Worm (Caenorhabditis elegans) whole organism, L4 larva: Measurements from ENCODE around the gene sdn-1.

Experiments
- D1046.2 ChIP-seq: fragments of 200-800 bp; sonication (Bioruptor generic); IDR thresholded peaks from 2 replicates; pipeline ENCODE4 v1.3.6; 2022; ENCODE audit warnings: missing genetic modification characterization, missing compliant biosample characterization
- R02D3.7 ChIP-seq: fragments of 150-350 bp; sonication (generic microtip); optimal IDR thresholded peaks from 3 replicates; lab custom pipeline; 2014; ENCODE audit warnings: missing biosample characterization, missing genetic modification characterization
- Y75B8A.6 ChIP-seq: fragments of 200-800 bp; sonication (Bioruptor generic); IDR thresholded peaks from 2 replicates; pipeline ENCODE4 v1.3.6; 2022; ENCODE audit warnings: missing genetic modification reagents, missing genetic modification characterization, missing compliant biosample characterization
- ZK337.2 ChIP-seq: fragments of 200-800 bp; sonication (Bioruptor generic); IDR thresholded peaks from 2 replicates; pipeline ENCODE4 v1.3.6; 2022; ENCODE audit warnings: missing genetic modification reagents, missing genetic modification characterization, missing compliant biosample characterization
- aly-2 ChIP-seq: sonication (generic microtip); optimal IDR thresholded peaks from 2 replicates; lab custom pipeline; 2018; ENCODE audit warnings: missing biosample characterization, missing genetic modification characterization
- ama-1 ChIP-seq: fragments of 150-350 bp; optimal IDR thresholded peaks from 2 replicates; lab custom pipeline; 2014; ENCODE audit warnings: inconsistent platforms, mixed read lengths
- ceh-20 ChIP-seq: fragments of 200-800 bp; sonication (Bioruptor generic); IDR thresholded peaks from 2 replicates; pipeline ENCODE4 v1.3.6; 2022; ENCODE audit warnings: missing genetic modification reagents, missing genetic modification characterization, missing compliant biosample characterization
- ceh-28 ChIP-seq: fragments of 150-350 bp; optimal IDR thresholded peaks from 2 replicates; lab custom pipeline; 2014; ENCODE audit warnings: missing biosample characterization, missing genetic modification reagents, missing genetic modification characterization
- ceh-32 ChIP-seq: sonication (generic microtip); optimal IDR thresholded peaks from 2 replicates; lab custom pipeline; 2016; ENCODE audit warnings: mild to moderate bottlenecking, missing genetic modification characterization, missing compliant biosample characterization; ENCODE audit not compliant: poor library complexity
- ceh-44 ChIP-seq: fragments of 200-800 bp; sonication (Bioruptor generic); IDR thresholded peaks from 2 replicates; pipeline ENCODE4 v1.3.6; 2022; ENCODE audit warnings: missing genetic modification reagents, missing genetic modification characterization, missing compliant biosample characterization
- ceh-62 ChIP-seq: sonication (generic microtip); optimal IDR thresholded peaks from 2 replicates; lab custom pipeline; 2017; ENCODE audit warnings: missing biosample characterization, missing genetic modification characterization
- ceh-82 ChIP-seq: sonication (generic microtip); optimal IDR thresholded peaks from 2 replicates; lab custom pipeline; 2017; ENCODE audit warnings: missing biosample characterization, missing genetic modification characterization
- cey-2 ChIP-seq: sonication (generic microtip); optimal IDR thresholded peaks from 3 replicates; lab custom pipeline; 2017; ENCODE audit warnings: missing genetic modification characterization, mild to moderate bottlenecking, missing compliant biosample characterization, antibody characterized with exemption, borderline replicate concordance; ENCODE audit not compliant: insufficient read depth
- daf-19 ChIP-seq: fragments of 200-800 bp; sonication (Bioruptor generic); conservative IDR thresholded peaks from 2 replicates; pipeline ENCODE4 v1.3.6; 2022; ENCODE audit warnings: missing genetic modification characterization, missing compliant biosample characterization
- daf-8 ChIP-seq: fragments of 200-800 bp; sonication (Bioruptor generic); IDR thresholded peaks from 2 replicates; pipeline ENCODE4 v1.3.6; 2022; ENCODE audit warnings: missing genetic modification characterization, missing compliant biosample characterization
- dmd-6 ChIP-seq: fragments of 200-800 bp; sonication (Bioruptor generic); IDR thresholded peaks from 2 replicates; pipeline ENCODE4 v1.3.6; 2022; ENCODE audit warnings: missing genetic modification reagents, missing genetic modification characterization, missing compliant biosample characterization
- dmd-8 ChIP-seq: fragments of 200-800 bp; sonication (Bioruptor generic); IDR thresholded peaks from 2 replicates; pipeline ENCODE4 v1.3.6; 2022; ENCODE audit warnings: missing genetic modification characterization, missing compliant biosample characterization
- dmd-9 ChIP-seq: fragments of 200-800 bp; sonication (Bioruptor generic); IDR thresholded peaks from 2 replicates; pipeline ENCODE4 v1.3.6; 2022; ENCODE audit warnings: missing genetic modification reagents, missing genetic modification characterization, missing compliant biosample characterization
- duxl-1 ChIP-seq: sonication (generic microtip); optimal IDR thresholded peaks from 2 replicates; lab custom pipeline; 2016; ENCODE audit warnings: mild to moderate bottlenecking, missing genetic modification characterization, moderate library complexity, missing compliant biosample characterization; ENCODE audit not compliant: poor library complexity
- dve-1 ChIP-seq: sonication (generic microtip); optimal IDR thresholded peaks from 2 replicates; lab custom pipeline; 2017; ENCODE audit warnings: antibody characterized with exemption, mild to moderate bottlenecking, missing genetic modification characterization, missing compliant biosample characterization; ENCODE audit not compliant: insufficient read depth
- egl-27 ChIP-seq: sonication (generic microtip); optimal IDR thresholded peaks from 3 replicates; lab custom pipeline; 2017; ENCODE audit warnings: missing biosample characterization, missing genetic modification reagents, missing genetic modification characterization
- fkh-10 ChIP-seq: fragments of 150-350 bp; optimal IDR thresholded peaks from 2 replicates; lab custom pipeline; 2014; ENCODE audit warnings: missing biosample characterization, missing genetic modification reagents, missing genetic modification characterization
- hlh-30 ChIP-seq: sonication (generic microtip); optimal IDR thresholded peaks from 2 replicates; lab custom pipeline; 2017; ENCODE audit warnings: antibody characterized with exemption, mild to moderate bottlenecking, missing genetic modification characterization, missing compliant biosample characterization; ENCODE audit not compliant: insufficient read depth
- jun-1 ChIP-seq: fragments of 150-350 bp; optimal IDR thresholded peaks from 2 replicates; lab custom pipeline; 2014; ENCODE audit warnings: missing biosample characterization, missing genetic modification reagents, missing genetic modification characterization
- lim-7 ChIP-seq: fragments of 200-800 bp; sonication (Bioruptor generic); IDR thresholded peaks from 2 replicates; pipeline ENCODE4 v1.3.6; 2022; ENCODE audit warnings: missing genetic modification characterization, missing compliant biosample characterization
- lin-1 ChIP-seq: fragments of 200-800 bp; sonication (Bioruptor generic); IDR thresholded peaks from 2 replicates; pipeline ENCODE4 v1.3.6; 2022; ENCODE audit warnings: missing genetic modification reagents, missing genetic modification characterization, missing compliant biosample characterization
- lin-13 ChIP-seq: fragments of 150-350 bp; optimal IDR thresholded peaks from 2 replicates; lab custom pipeline; 2014; ENCODE audit warnings: missing biosample characterization, missing genetic modification reagents, missing genetic modification characterization
- lin-15B ChIP-seq: fragments of 150-350 bp; sonication (generic microtip); optimal IDR thresholded peaks from 3 replicates; lab custom pipeline; 2014; ENCODE audit warnings: missing biosample characterization, missing genetic modification characterization
- lsy-2 ChIP-seq, 2 experiments: fragments of 150-350 bp in 1 of 2; sonication (generic microtip) in 1 of 2; optimal IDR thresholded peaks; 2 replicates each; lab custom pipeline; 2014 to 2017; ENCODE audit warnings: missing biosample characterization in 2 of 2, missing genetic modification characterization in 2 of 2
- madf-5 ChIP-seq, 2 experiments: fragments of 200-800 bp; sonication (Bioruptor generic); IDR thresholded peaks; 2 replicates each; pipeline ENCODE4 v1.3.6; 2022; ENCODE audit warnings: missing compliant biosample characterization in 2 of 2, missing genetic modification characterization in 2 of 2
- mdl-1 ChIP-seq, 2 experiments: fragments of 150-350 bp in 1 of 2; sonication (generic microtip) in 1 of 2; optimal IDR thresholded peaks; 2 replicates each; lab custom pipeline; 2014 to 2017; ENCODE audit warnings: missing biosample characterization in 2 of 2, missing genetic modification characterization in 2 of 2
- mdt-29 ChIP-seq: fragments of 200-800 bp; sonication (Bioruptor generic); IDR thresholded peaks from 2 replicates; pipeline ENCODE4 v1.3.6; 2022; ENCODE audit warnings: missing genetic modification reagents, missing genetic modification characterization, missing compliant biosample characterization
- mes-2 ChIP-seq: sonication (generic microtip); optimal IDR thresholded peaks from 2 replicates; lab custom pipeline; 2016; ENCODE audit warnings: missing genotype, mild to moderate bottlenecking, missing genetic modification characterization, missing compliant biosample characterization; ENCODE audit not compliant: poor library complexity, severe bottlenecking
- mxl-2 ChIP-seq: fragments of 200-800 bp; sonication (Bioruptor generic); conservative IDR thresholded peaks from 2 replicates; pipeline ENCODE4 v1.3.6; 2022; ENCODE audit warnings: missing genetic modification reagents, missing genetic modification characterization, missing compliant biosample characterization
- nhr-102 ChIP-seq: sonication (generic microtip); optimal IDR thresholded peaks from 2 replicates; lab custom pipeline; 2016; ENCODE audit warnings: mild to moderate bottlenecking, missing genetic modification characterization, moderate library complexity, missing compliant biosample characterization
- nhr-11 ChIP-seq: fragments of 150-350 bp; optimal IDR thresholded peaks from 2 replicates; lab custom pipeline; 2014; ENCODE audit warnings: missing biosample characterization, missing genetic modification characterization
- nhr-237 ChIP-seq: sonication (generic microtip); optimal IDR thresholded peaks from 2 replicates; lab custom pipeline; 2017; ENCODE audit warnings: missing biosample characterization, missing genetic modification characterization
- nhr-28 ChIP-seq: fragments of 150-350 bp; optimal IDR thresholded peaks from 2 replicates; lab custom pipeline; 2014; ENCODE audit warnings: missing biosample characterization, missing genetic modification characterization
- nhr-41 ChIP-seq: fragments of 200-800 bp; sonication (Bioruptor generic); IDR thresholded peaks from 2 replicates; pipeline ENCODE4 v1.3.6; 2022; ENCODE audit warnings: missing genetic modification reagents, missing genetic modification characterization, missing compliant biosample characterization
- nhr-76 ChIP-seq: fragments of 150-350 bp; optimal IDR thresholded peaks from 2 replicates; lab custom pipeline; 2014; ENCODE audit warnings: missing biosample characterization, missing genetic modification characterization
- nhr-77 ChIP-seq: fragments of 150-350 bp; optimal IDR thresholded peaks from 2 replicates; lab custom pipeline; 2014; ENCODE audit warnings: missing biosample characterization, missing genetic modification characterization
- pqm-1 ChIP-seq: sonication (generic microtip); optimal IDR thresholded peaks from 2 replicates; lab custom pipeline; 2017; ENCODE audit warnings: missing biosample characterization, missing genetic modification characterization
- set-16 ChIP-seq: fragments of 200-800 bp; sonication (Bioruptor generic); IDR thresholded peaks from 2 replicates; pipeline ENCODE4 v1.3.6; 2022; ENCODE audit warnings: missing genetic modification reagents, missing genetic modification characterization, missing compliant biosample characterization
- snpc-1.2 ChIP-seq: fragments of 200-800 bp; sonication (Bioruptor generic); IDR thresholded peaks from 2 replicates; pipeline ENCODE4 v1.3.6; 2022; ENCODE audit warnings: missing genetic modification reagents, missing genetic modification characterization, missing compliant biosample characterization
- spr-1 ChIP-seq: sonication (generic microtip); optimal IDR thresholded peaks from 2 replicates; lab custom pipeline; 2016; ENCODE audit warnings: mild to moderate bottlenecking, missing genetic modification characterization, missing compliant biosample characterization
- tag-97 ChIP-seq: fragments of 200-800 bp; sonication (Bioruptor generic); IDR thresholded peaks from 2 replicates; pipeline ENCODE4 v1.3.6; 2022; ENCODE audit warnings: missing genetic modification characterization, missing compliant biosample characterization
- unc-130 ChIP-seq: sonication (generic microtip); optimal IDR thresholded peaks from 2 replicates; lab custom pipeline; 2016; ENCODE audit warnings: missing genetic modification reagents, missing genetic modification characterization, missing compliant biosample characterization
- zag-1 ChIP-seq: fragments of 150-350 bp; optimal IDR thresholded peaks from 2 replicates; lab custom pipeline; 2014; ENCODE audit warnings: missing biosample characterization, missing genetic modification characterization
- ztf-7 ChIP-seq: fragments of 150-350 bp; optimal IDR thresholded peaks from 2 replicates; lab custom pipeline; 2014; ENCODE audit warnings: missing biosample characterization, missing genetic modification characterization

Gene sdn-1

DNA sequence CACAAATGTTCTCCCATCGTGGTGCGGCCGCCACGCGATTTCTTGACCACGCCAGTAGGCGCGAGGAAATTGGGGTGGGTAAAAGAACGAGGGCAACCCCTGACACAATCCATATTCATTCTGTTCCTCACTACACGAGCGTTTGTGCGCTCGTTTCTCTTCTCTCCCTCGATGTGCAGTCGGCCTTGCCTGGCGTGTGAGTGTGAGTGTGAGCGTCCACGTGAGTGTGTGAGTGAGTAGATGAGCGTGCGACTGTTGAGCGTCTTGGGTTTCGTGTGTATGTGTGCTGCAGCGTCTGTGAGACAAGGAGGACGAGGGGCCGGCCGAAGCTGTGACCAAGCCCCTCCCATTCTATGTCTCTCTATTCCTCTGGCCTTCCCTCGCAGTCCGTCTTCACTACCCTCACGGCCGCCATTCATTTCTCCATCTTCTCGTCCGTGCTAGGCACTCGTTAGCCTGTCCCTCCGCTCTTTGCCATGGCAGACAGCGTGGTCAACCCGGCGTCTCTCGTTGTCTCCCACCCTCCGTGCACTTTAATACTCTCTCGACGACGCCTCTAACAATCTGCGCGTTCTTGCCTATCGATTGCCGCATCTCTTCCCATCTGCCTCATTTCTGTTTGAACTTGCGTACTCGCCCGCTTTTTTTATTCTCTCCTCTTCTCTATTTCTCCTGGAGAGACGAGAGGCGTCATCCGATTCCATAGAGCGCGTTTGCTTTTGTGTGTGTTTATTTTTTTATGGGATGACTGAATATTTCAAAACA lies 24.6 kb downstream of the sdn-1 start (continued):
- TF ChIP-seq dmd-8 (GFP tag; lab: Robert Waterston, UW) (0 out of 2 replicates have a peak, but pooled peaks have one; percentile 48), Y75B8A.6 (GFP tag; lab: Robert Waterston, UW) (no peak), mes-2 (tag; lab: Kevin White, UChicago) (peak; percentile 81), nhr-102 (tag; lab: Kevin White, UChicago) (peak; percentile 80), nhr-76 (tag; lab: Kevin White, UChicago) (no peak), lsy-2 (tag; optimal IDR thresholded peaks at IDR 0.05; lab: Kevin White, UChicago) (peak; percentile 77 to 89), daf-8 (GFP tag; lab: Robert Waterston, UW) (0 out of 2 replicates have a peak, but pooled peaks have one; percentile 22), dve-1 (tag; lab: Kevin White, UChicago) (peak; percentile 97), set-16 (GFP tag; lab: Robert Waterston, UW) (peak; percentile 98), tag-97 (GFP tag; lab: Robert Waterston, UW) (0 out of 2 replicates have a peak, but pooled peaks have one; percentile 7), nhr-11 (tag; lab: Kevin White, UChicago) (peak; percentile 68), aly-2 (no peak), dmd-6 (GFP tag; lab: Robert Waterston, UW) (peak; percentile 80), ceh-32 (tag; lab: Kevin White, UChicago) (peak; percentile 72), pqm-1 (tag; lab: Kevin White, UChicago) (peak; percentile 8), ama-1 (peak; percentile 21), mdl-1 (tag; optimal IDR thresholded peaks at IDR 0.05; lab: Kevin White, UChicago) (peak; percentile 95 to 98), ceh-82 (tag; lab: Kevin White, UChicago) (no peak), lim-7 (no peak), nhr-28 (tag; lab: Kevin White, UChicago) (peak; percentile 89), lin-13 (GFP tag; lab: Kevin White, UChicago) (peak; percentile 80), lin-15B (tag; lab: Kevin White, UChicago) (no peak), fkh-10 (GFP tag; lab: Kevin White, UChicago) (peak; percentile 22), mdt-29 (peak; percentile 35; the same call in 1 of the 2 replicates), D1046.2 (0 out of 2 replicates have a peak, but pooled peaks have one; percentile 8), dmd-9 (GFP tag; lab: Robert Waterston, UW) (no peak), lin-1 (GFP tag; lab: Robert Waterston, UW) (peak; percentile 39), madf-5 (GFP tag; IDR thresholded peaks at IDR 0.05; lab: Robert Waterston, UW) (no peak), nhr-237 (tag; lab: Kevin White, UChicago) (no peak), jun-1 (tag; lab: Kevin White, UChicago) (peak; percentile 32), R02D3.7 (tag; lab: Kevin White, UChicago) (no peak), ztf-7 (tag; lab: Kevin White, UChicago) (peak; percentile 21), ceh-44 (GFP tag; lab: Robert Waterston, UW) (no peak), hlh-30 (tag; lab: Kevin White, UChicago) (peak; percentile 99), unc-130 (no peak), zag-1 (tag; lab: Kevin White, UChicago) (peak; percentile 80), ceh-20 (GFP tag; lab: Robert Waterston, UW) (peak; percentile 79), spr-1 (tag; lab: Kevin White, UChicago) (peak; percentile 91), nhr-41 (GFP tag; lab: Robert Waterston, UW) (0 out of 2 replicates have a peak, but pooled peaks have one; percentile 25), cey-2 (tag; lab: Kevin White, UChicago) (no peak), nhr-77 (tag; lab: Kevin White, UChicago) (peak; percentile 85), egl-27 (no peak), mxl-2 (GFP tag; lab: Robert Waterston, UW) (0 out of 2 replicates have a peak, but pooled peaks have one; percentile 3), duxl-1 (tag; lab: Kevin White, UChicago) (peak; percentile 4), ZK337.2 (0 out of 2 replicates have a peak, but pooled peaks have one; percentile 3), ceh-62 (tag; lab: Kevin White, UChicago) (no peak), daf-19 (GFP tag; lab: Robert Waterston, UW) (no peak), snpc-1.2 (GFP tag; lab: Robert Waterston, UW) (no peak), ceh-28 (tag; lab: Kevin White, UChicago) (peak; percentile 87)
